Worm (Caenorhabditis elegans) whole organism, dauer: Measurements from ENCODE around the gene fbxa-206.

ENCODE experiments used
- unc-62 ChIP-seq: sonication (generic microtip); optimal IDR thresholded peaks from 2 replicates; lab custom pipeline; 2017; ENCODE audit warnings: missing biosample characterization, missing genetic modification reagents, missing genetic modification characterization

fbxa-206 gene

ce11 chrV:16910864-16911263, 7.4 kb downstream of the fbxa-206 start:
- no peak for TF ChIP-seq unc-62 (GFP tag; lab: Kevin White, UChicago)

ce11 chrV:16909871-16910270, 8.4 kb downstream of the fbxa-206 start, which contains the start of gene F09C6.16:
F09C6.16 (minus strand) TSS chrV:16909971.
- no peak for TF ChIP-seq unc-62 (GFP tag; lab: Kevin White, UChicago)

ce11 chrV:16904612-16905011, 13.7 kb downstream of the fbxa-206 start, which contains the start of gene nhr-262:
nhr-262 (plus strand) TSS chrV:16904912.
- TF ChIP-seq unc-62 (GFP tag; lab: Kevin White, UChicago): no peak

- TF ChIP-seq unc-62 (GFP tag; lab: Kevin White, UChicago): no peak
Observed at ce11 chrV:16902726-16903125, 15.6 kb downstream of the fbxa-206 start, which contains the start of gene srd-68. srd-68 (minus strand) TSS chrV:16902826.

ce11 chrV:16899355-16899754, 18.9 kb downstream of the fbxa-206 start, which contains the start of gene fbxa-45:
fbxa-45 (minus strand) TSS chrV:16899455.
- no peak for TF ChIP-seq unc-62 (GFP tag; lab: Kevin White, UChicago)

ce11 chrV:16893440-16893839, 24.8 kb downstream of the fbxa-206 start, which contains the start of gene F09C6.15:
F09C6.15 (plus strand) TSS chrV:16893740.
- TF ChIP-seq unc-62 (GFP tag; lab: Kevin White, UChicago): no peak

ce11 chrV:16888788-16889325, 29.4 kb downstream of the fbxa-206 start, which contains the start of the genes ifas-2 and fbxa-44:
ifas-2 (minus strand) TSS chrV:16888888.
fbxa-44 (plus strand) TSS chrV:16889275.
- TF ChIP-seq unc-62 (GFP tag; lab: Kevin White, UChicago): no peak

- no peak for TF ChIP-seq unc-62 (GFP tag; lab: Kevin White, UChicago)
Observed at ce11 chrV:16884744-16885143, 33.5 kb downstream of the fbxa-206 start, which contains the start of gene F09C6.13. F09C6.13 (plus strand) TSS chrV:16885044.

ce11 chrV:16882260-16882918, 35.9 kb downstream of the fbxa-206 start, which contains the start of the genes F09C6.11 and F09C6.12:
F09C6.11 (minus strand) TSS chrV:16882310.
F09C6.12 (plus strand) TSS chrV:16882868.
- TF ChIP-seq unc-62 (GFP tag; lab: Kevin White, UChicago): no peak

- no peak for TF ChIP-seq unc-62 (GFP tag; lab: Kevin White, UChicago)
Observed at ce11 chrV:16880679-16881078, 37.6 kb downstream of the fbxa-206 start, which contains the start of gene F09C6.14. F09C6.14 (plus strand) TSS chrV:16880979.

- no peak for TF ChIP-seq unc-62 (GFP tag; lab: Kevin White, UChicago)
Observed at ce11 chrV:16880054-16880453, 38.2 kb downstream of the fbxa-206 start, which contains the start of gene F09C6.3. F09C6.3 (minus strand) TSS chrV:16880154.

ce11 chrV:16879532-16879931, 38.7 kb downstream of the fbxa-206 start:
- TF ChIP-seq unc-62 (GFP tag; lab: Kevin White, UChicago): no peak

- no peak for TF ChIP-seq unc-62 (GFP tag; lab: Kevin White, UChicago)
Observed at ce11 chrV:16874966-16875365, 43.3 kb downstream of the fbxa-206 start, which contains the start of gene F49A5.10. F49A5.10 (plus strand) TSS chrV:16875266.

- TF ChIP-seq unc-62 (GFP tag; lab: Kevin White, UChicago): no peak
Observed at ce11 chrV:16873642-16874041, 44.6 kb downstream of the fbxa-206 start, which contains the start of gene srw-23. srw-23 (plus strand) TSS chrV:16873942.

- no peak for TF ChIP-seq unc-62 (GFP tag; lab: Kevin White, UChicago)
Observed at ce11 chrV:16871387-16871786, 46.9 kb downstream of the fbxa-206 start, which contains the start of gene thn-4. thn-4 (minus strand) TSS chrV:16871487.

- TF ChIP-seq unc-62 (GFP tag; lab: Kevin White, UChicago): no peak
Observed at ce11 chrV:16869740-16870139, 48.5 kb downstream of the fbxa-206 start, which contains the start of gene clec-33. clec-33 (minus strand) TSS chrV:16869840.
